Worm (Caenorhabditis elegans): ENCODE measurements around the gene clec-170.

Gene clec-170

ce11 chrIV:1274583-1274982, 7.9 kb downstream of the clec-170 start, which contains the start of gene C09E9.1 (continued):
- TF ChIP-seq madf-9 (GFP tag; conservative IDR thresholded peaks at IDR 0.05) (no peak), spr-1 (tag; optimal IDR thresholded peaks at IDR 0.05) (no peak), ztf-7 (tag; optimal IDR thresholded peaks at IDR 0.05) (peak; percentile 13), dmd-6 (GFP tag; IDR thresholded peaks at IDR 0.05) (peak; percentile 60), lin-38 (GFP tag; IDR thresholded peaks at IDR 0.05) (peak; percentile 69), unc-39 (tag; optimal IDR thresholded peaks at IDR 0.05) (no peak), daf-16 (GFP tag; optimal IDR thresholded peaks at IDR 0.05) (no peak), daf-16 (tag; optimal IDR thresholded peaks at IDR 0.05) (peak; percentile 27), zip-11 (GFP tag; IDR thresholded peaks at IDR 0.05) (no peak), mes-2 (tag; optimal IDR thresholded peaks at IDR 0.05; ENCODE audit: poor library complexity, severe bottlenecking) (peak; percentile 48), lin-1 (GFP tag; IDR thresholded peaks at IDR 0.05) (no peak), ceh-20 (GFP tag; IDR thresholded peaks at IDR 0.05) (peak; percentile 33; the same call in 1 of the 2 replicates), set-16 (GFP tag; IDR thresholded peaks at IDR 0.05) (peak; percentile 61), daf-19 (GFP tag; conservative IDR thresholded peaks at IDR 0.05) (no peak), arid-1 (GFP tag; conservative IDR thresholded peaks at IDR 0.05) (no peak), mxl-3 (GFP tag; optimal IDR thresholded peaks at IDR 0.05) (peak; percentile 76), ama-1 (optimal IDR thresholded peaks at IDR 0.05) (no peak), dve-1 (tag; optimal IDR thresholded peaks at IDR 0.05; ENCODE audit: insufficient read depth) (peak; percentile 71), daf-12 (tag; optimal IDR thresholded peaks at IDR 0.05) (no peak), nhr-11 (tag; optimal IDR thresholded peaks at IDR 0.05) (peak; percentile 27), skn-1 (tag; optimal IDR thresholded peaks at IDR 0.05) (no peak), ztf-11 (tag; optimal IDR thresholded peaks at IDR 0.05) (no peak), lin-29 (GFP tag; IDR thresholded peaks at IDR 0.05) (no peak), mdt-29 (GFP tag; IDR thresholded peaks at IDR 0.05) (no peak), F49E8.2 (tag; optimal IDR thresholded peaks at IDR 0.05; ENCODE audit: borderline replicate concordance) (no peak), rbr-2 (tag; optimal IDR thresholded peaks at IDR 0.05) (peak; percentile 50), nhr-6 (tag; optimal IDR thresholded peaks at IDR 0.05) (no peak)

ce11 chrIV:1275910-1276309, 9.2 kb downstream of the clec-170 start:
- no peak for TF ChIP-seq nhr-41 (GFP tag; IDR thresholded peaks at IDR 0.05)
- no peak for TF ChIP-seq F37D6.2 (tag; optimal IDR thresholded peaks at IDR 0.05)
- no peak for TF ChIP-seq unc-130 (GFP tag; optimal IDR thresholded peaks at IDR 0.05)
- TF ChIP-seq Y48G9A.11 (GFP tag; IDR thresholded peaks at IDR 0.05): 0 out of 2 replicates have a peak, but pooled peaks have one; percentile 48
- no peak for TF ChIP-seq tra-1 (GFP tag; IDR thresholded peaks at IDR 0.05)
- no peak for TF ChIP-seq hif-1 (tag; optimal IDR thresholded peaks at IDR 0.05)
- no peak for TF ChIP-seq ztf-11 (tag; optimal IDR thresholded peaks at IDR 0.05)
- no peak for TF ChIP-seq hmg-1.1 (GFP tag; IDR thresholded peaks at IDR 0.05)
- no peak for TF ChIP-seq duxl-1 (tag; optimal IDR thresholded peaks at IDR 0.05; ENCODE audit: poor library complexity)
- peak; percentile 40 for TF ChIP-seq aha-1 (tag)
- TF ChIP-seq nhr-48 (tag; optimal IDR thresholded peaks at IDR 0.05): no peak
- no peak for TF ChIP-seq madf-9 (GFP tag; conservative IDR thresholded peaks at IDR 0.05)
- no peak for TF ChIP-seq cey-2 (tag; optimal IDR thresholded peaks at IDR 0.05; ENCODE audit: borderline replicate concordance, insufficient read depth)
- 0 out of 2 replicates have a peak, but pooled peaks have one; percentile 16 for TF ChIP-seq Y75B8A.6 (GFP tag; IDR thresholded peaks at IDR 0.05)
- no peak for TF ChIP-seq dmd-8 (GFP tag; IDR thresholded peaks at IDR 0.05)
- no peak for TF ChIP-seq lin-39 (tag; optimal IDR thresholded peaks at IDR 0.05)
- no peak for TF ChIP-seq dmd-9 (GFP tag; IDR thresholded peaks at IDR 0.05)
- TF ChIP-seq unc-39 (tag; optimal IDR thresholded peaks at IDR 0.05): no peak
- TF ChIP-seq zip-2 (tag; optimal IDR thresholded peaks at IDR 0.05): no peak
- TF ChIP-seq jun-1 (tag; optimal IDR thresholded peaks at IDR 0.05): no peak
- no peak for TF ChIP-seq mep-1 (tag; optimal IDR thresholded peaks at IDR 0.05)
- TF ChIP-seq lsy-2 (tag; optimal IDR thresholded peaks at IDR 0.05): peak in 1 of 2 experiments; percentile 2
- 0 out of 2 replicates have a peak, but pooled peaks have one; percentile 24 for TF ChIP-seq mxl-2 (GFP tag; conservative IDR thresholded peaks at IDR 0.05)
- no peak for TF ChIP-seq ctbp-1 (GFP tag; IDR thresholded peaks at IDR 0.05)
- TF ChIP-seq nhr-76 (tag; optimal IDR thresholded peaks at IDR 0.05): no peak
- TF ChIP-seq hlh-30 (tag; optimal IDR thresholded peaks at IDR 0.05; ENCODE audit: insufficient read depth): no peak
- peak; percentile 34 for TF ChIP-seq lin-13 (GFP tag; optimal IDR thresholded peaks at IDR 0.05)
- TF ChIP-seq R02D3.7 (tag; optimal IDR thresholded peaks at IDR 0.05): no peak

Data from whole organism, L4 larva.